Fruit fly (Drosophila melanogaster) S2 (cell line): ENCODE results near the gene RpS25.

Experiments used
- CG8478 ChIP-seq: fragments of >200 bp; optimal IDR thresholded peaks from 2 replicates; lab custom pipeline; 2018
- CTCF ChIP-seq, 2 experiments: fragments of >200 bp; optimal IDR thresholded peaks; 2 replicates each; lab custom pipeline; 2018

DNA sequence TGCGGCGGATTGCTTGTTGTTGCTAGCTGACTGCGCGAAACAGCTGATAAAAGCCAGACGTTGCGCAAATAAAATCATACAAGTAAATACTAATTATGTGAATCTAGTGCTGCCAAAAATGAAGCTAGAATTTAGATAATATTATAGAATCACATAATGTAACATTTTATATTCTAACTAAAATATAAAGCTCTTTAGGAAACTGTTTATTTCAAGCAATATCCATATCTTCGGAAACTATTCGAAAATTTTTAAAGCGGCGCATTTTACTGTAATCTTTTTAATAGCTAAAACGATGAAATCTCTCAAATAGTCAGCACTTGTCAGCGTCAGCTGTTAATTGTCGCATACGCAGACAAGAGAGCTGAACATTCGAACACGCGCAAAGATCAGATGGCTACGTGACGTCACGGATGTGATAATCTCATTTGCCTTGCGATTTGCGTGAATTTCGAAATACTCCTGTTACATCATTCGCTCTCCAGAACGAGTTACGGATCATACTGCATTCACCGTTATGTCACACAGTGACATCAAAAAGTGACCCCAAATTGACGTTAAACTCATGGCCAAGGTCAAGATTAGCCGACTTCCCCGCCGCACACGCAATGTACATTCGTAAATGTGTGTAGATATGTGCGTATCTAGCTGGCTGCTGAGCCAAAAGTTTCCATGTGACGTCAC, 27.1 kb upstream of the RpS25 start:
- TF ChIP-seq CG8478 (no peak), CTCF (optimal IDR thresholded peaks at IDR 0.05; lab: Kevin White, UChicago) (no peak)
